Worm (Caenorhabditis elegans) whole organism, L1 larva: Measurements from ENCODE around the gene gfat-1.
A peak's percentile ranks its signal among the peaks of the same experiment; 100 is the strongest.

Experiments used
- C34B4.2 ChIP-seq: sonication (generic microtip); optimal IDR thresholded peaks from 2 replicates; lab custom pipeline; 2017; ENCODE audit warnings: mild to moderate bottlenecking, missing genetic modification characterization, missing compliant biosample characterization
- Y116A8C.19 ChIP-seq: sonication (generic microtip); optimal IDR thresholded peaks from 2 replicates; lab custom pipeline; 2016; ENCODE audit warnings: missing compliant biosample characterization, missing genetic modification characterization, borderline replicate concordance
- alr-1 ChIP-seq: fragments of 200-800 bp; sonication (Bioruptor generic); optimal IDR thresholded peaks from 2 replicates; lab custom pipeline; 2018; ENCODE audit warnings: borderline replicate concordance, mild to moderate bottlenecking, missing genetic modification characterization, missing compliant biosample characterization
- ama-1 ChIP-seq: fragments of 150-350 bp; optimal IDR thresholded peaks from 2 replicates; lab custom pipeline; 2014
- ceh-8 ChIP-seq: fragments of 200-800 bp; sonication (Bioruptor generic); optimal IDR thresholded peaks from 2 replicates; lab custom pipeline; 2018; ENCODE audit warnings: mild to moderate bottlenecking, missing genetic modification characterization, moderate library complexity, missing compliant biosample characterization
- ces-1 ChIP-seq: fragments of 150-350 bp; optimal IDR thresholded peaks from 2 replicates; lab custom pipeline; 2014; ENCODE audit warnings: missing biosample characterization, missing genetic modification reagents, missing genetic modification characterization
- dpl-1 ChIP-seq, 3 experiments: fragments of 150-350 bp in 2 of 3; sonication (generic microtip) in 1 of 3; optimal IDR thresholded peaks; 2 replicates each; lab custom pipeline; 2014 to 2017; ENCODE audit warnings: missing biosample characterization in 3 of 3, missing genetic modification characterization in 3 of 3, missing genetic modification reagents in 3 of 3
- efl-3 ChIP-seq: fragments of 200-800 bp; sonication (Bioruptor generic); optimal IDR thresholded peaks from 2 replicates; lab custom pipeline; 2018; ENCODE audit warnings: mild to moderate bottlenecking, missing genetic modification characterization, missing compliant biosample characterization
- elt-3 ChIP-seq, 6 experiments: fragments of 150-350 bp in 1 of 6; sonication (generic microtip); optimal IDR thresholded peaks; 2 replicates each; lab custom pipeline; 2017 to 2018; ENCODE audit warnings: missing biosample characterization in 6 of 6, missing genetic modification characterization in 6 of 6, inconsistent platforms in 1 of 6
- fkh-4 ChIP-seq: sonication (generic microtip); optimal IDR thresholded peaks from 2 replicates; lab custom pipeline; 2016; ENCODE audit warnings: missing compliant biosample characterization, missing genetic modification characterization, borderline replicate concordance
- hlh-4 ChIP-seq: sonication (generic microtip); optimal IDR thresholded peaks from 2 replicates; lab custom pipeline; 2016; ENCODE audit warnings: mild to moderate bottlenecking, missing genetic modification characterization, missing compliant biosample characterization
- hpl-2 ChIP-seq: fragments of 150-350 bp; optimal IDR thresholded peaks from 2 replicates; lab custom pipeline; 2014; ENCODE audit warnings: missing biosample characterization, missing genetic modification reagents, missing genetic modification characterization
- irx-1 ChIP-seq: sonication (generic microtip); optimal IDR thresholded peaks from 2 replicates; lab custom pipeline; 2016; ENCODE audit warnings: missing genetic modification characterization, missing compliant biosample characterization
- isw-1 ChIP-seq: fragments of 200-800 bp; sonication (Bioruptor generic); IDR thresholded peaks from 2 replicates; pipeline ENCODE4 v1.3.6; 2022; ENCODE audit warnings: missing genetic modification characterization, missing compliant biosample characterization
- jun-1 ChIP-seq: fragments of 150-350 bp; optimal IDR thresholded peaks from 2 replicates; lab custom pipeline; 2014; ENCODE audit warnings: missing biosample characterization, missing genetic modification reagents, missing genetic modification characterization
- lin-14 ChIP-seq: fragments of 200-800 bp; sonication (Bioruptor generic); optimal IDR thresholded peaks from 2 replicates; lab custom pipeline; 2018; ENCODE audit warnings: mild to moderate bottlenecking, missing genetic modification characterization, moderate library complexity, missing compliant biosample characterization
- lin-15B ChIP-seq: fragments of 150-350 bp; sonication (generic microtip); optimal IDR thresholded peaks from 3 replicates; lab custom pipeline; 2014; ENCODE audit warnings: missing biosample characterization, missing genetic modification characterization
- lin-39 ChIP-seq: fragments of 150-350 bp; optimal IDR thresholded peaks from 2 replicates; lab custom pipeline; 2014; ENCODE audit warnings: missing biosample characterization, missing genetic modification reagents, missing genetic modification characterization
- lir-3 ChIP-seq: sonication (generic microtip); optimal IDR thresholded peaks from 2 replicates; lab custom pipeline; 2016; ENCODE audit warnings: mild to moderate bottlenecking, missing genetic modification characterization, moderate library complexity, missing compliant biosample characterization; ENCODE audit not compliant: poor library complexity
- lsy-2 ChIP-seq, 2 experiments: fragments of 150-350 bp; optimal IDR thresholded peaks; 2 replicates each; lab custom pipeline; 2014; ENCODE audit warnings: missing biosample characterization in 2 of 2, missing genetic modification characterization in 2 of 2
- mdl-1 ChIP-seq, 2 experiments: fragments of 150-350 bp; optimal IDR thresholded peaks; 2 replicates each; lab custom pipeline; 2014 to 2017; ENCODE audit warnings: missing biosample characterization in 2 of 2, missing genetic modification characterization in 2 of 2, inconsistent platforms in 1 of 2
- mep-1 ChIP-seq: fragments of 150-350 bp; optimal IDR thresholded peaks from 2 replicates; lab custom pipeline; 2014; ENCODE audit warnings: missing biosample characterization, missing genetic modification characterization
- nhr-12 ChIP-seq: sonication (generic microtip); optimal IDR thresholded peaks from 2 replicates; lab custom pipeline; 2017; ENCODE audit warnings: missing biosample characterization, missing genetic modification characterization
- nhr-19 ChIP-seq: fragments of 200-800 bp; sonication (Bioruptor generic); conservative IDR thresholded peaks from 2 replicates; pipeline ENCODE4 v1.3.6; 2022; ENCODE audit warnings: missing genetic modification characterization, missing compliant biosample characterization
- nhr-20 ChIP-seq: sonication (generic microtip); optimal IDR thresholded peaks from 2 replicates; lab custom pipeline; 2016; ENCODE audit warnings: mild to moderate bottlenecking, missing genetic modification characterization, missing compliant biosample characterization
- nhr-237 ChIP-seq: fragments of 150-350 bp; optimal IDR thresholded peaks from 2 replicates; lab custom pipeline; 2014; ENCODE audit warnings: missing biosample characterization, missing genetic modification characterization
- nhr-47 ChIP-seq: sonication (generic microtip); optimal IDR thresholded peaks from 2 replicates; lab custom pipeline; 2016; ENCODE audit warnings: mild to moderate bottlenecking, missing genetic modification characterization, moderate library complexity, missing compliant biosample characterization
- nhr-77 ChIP-seq: fragments of 150-350 bp; optimal IDR thresholded peaks from 2 replicates; lab custom pipeline; 2014; ENCODE audit warnings: missing biosample characterization, missing genetic modification characterization
- nhr-90 ChIP-seq: sonication (generic microtip); optimal IDR thresholded peaks from 2 replicates; lab custom pipeline; 2016; ENCODE audit warnings: mild to moderate bottlenecking, missing genetic modification characterization, missing compliant biosample characterization; ENCODE audit not compliant: poor library complexity
- pag-3 ChIP-seq: sonication (generic microtip); optimal IDR thresholded peaks from 2 replicates; lab custom pipeline; 2017; ENCODE audit warnings: missing genetic modification characterization, mild to moderate bottlenecking, missing compliant biosample characterization, antibody characterized with exemption, borderline replicate concordance; ENCODE audit not compliant: insufficient read depth
- snpc-4 ChIP-seq: fragments of 150-350 bp; optimal IDR thresholded peaks from 2 replicates; lab custom pipeline; 2014; ENCODE audit warnings: missing biosample characterization, missing genetic modification characterization
- swsn-7 ChIP-seq: sonication (generic microtip); optimal IDR thresholded peaks from 2 replicates; lab custom pipeline; 2016; ENCODE audit warnings: missing genetic modification characterization, missing compliant biosample characterization
- tbx-2 ChIP-seq: sonication (generic microtip); optimal IDR thresholded peaks from 2 replicates; lab custom pipeline; 2016; ENCODE audit warnings: missing genetic modification characterization, missing compliant biosample characterization
- tlp-1 ChIP-seq: fragments of 150-350 bp; optimal IDR thresholded peaks from 2 replicates; lab custom pipeline; 2014; ENCODE audit warnings: missing biosample characterization, missing genetic modification characterization
- unc-30 ChIP-seq: sonication (generic microtip); optimal IDR thresholded peaks from 2 replicates; lab custom pipeline; 2017; ENCODE audit warnings: missing biosample characterization, missing genetic modification characterization
- unc-98 ChIP-seq: fragments of 200-800 bp; sonication (Bioruptor generic); IDR thresholded peaks from 2 replicates; pipeline ENCODE4 v1.3.6; 2022; ENCODE audit warnings: missing genetic modification characterization, missing compliant biosample characterization
- vab-15 ChIP-seq: sonication (generic microtip); optimal IDR thresholded peaks from 2 replicates; lab custom pipeline; 2017; ENCODE audit warnings: missing genotype, mild to moderate bottlenecking, missing genetic modification characterization, missing compliant biosample characterization
- xbp-1 ChIP-seq: sonication (generic microtip); optimal IDR thresholded peaks from 2 replicates; lab custom pipeline; 2016; ENCODE audit warnings: missing genetic modification characterization, missing compliant biosample characterization
- zip-4 ChIP-seq: fragments of 200-800 bp; sonication (Bioruptor generic); optimal IDR thresholded peaks from 2 replicates; lab custom pipeline; 2018; ENCODE audit warnings: mild to moderate bottlenecking, missing genetic modification characterization, moderate library complexity, missing compliant biosample characterization
- ztf-11 ChIP-seq, 2 experiments: sonication (generic microtip); optimal IDR thresholded peaks; 2 replicates each; lab custom pipeline; 2016 to 2017; ENCODE audit warnings: missing genetic modification characterization in 2 of 2, missing biosample characterization in 1 of 2, missing compliant biosample characterization in 1 of 2
- ztf-4 ChIP-seq: fragments of 150-350 bp; optimal IDR thresholded peaks from 2 replicates; lab custom pipeline; 2014; ENCODE audit warnings: missing biosample characterization, missing genetic modification characterization

Gene gfat-1

ce11 chrII:11547254-11547687 lies 47.9 kb downstream of the gfat-1 start, which contains the start of gene F54D5.7 (continued):
- TF ChIP-seq vab-15 (tag; lab: Kevin White, UChicago) (no peak), jun-1 (tag; lab: Kevin White, UChicago) (no peak), xbp-1 (peak; percentile 49), efl-3 (GFP tag; lab: Kevin White, UChicago) (no peak), tbx-2 (tag; lab: Kevin White, UChicago) (peak; percentile 11), nhr-20 (tag; lab: Kevin White, UChicago) (peak; percentile 61), unc-30 (tag; lab: Kevin White, UChicago) (no peak), ama-1 (lab: Kevin White, UChicago) (peak; percentile 99), lin-39 (tag; lab: Kevin White, UChicago) (no peak), ztf-4 (tag; lab: Kevin White, UChicago) (peak; percentile 56), dpl-1 (GFP tag; optimal IDR thresholded peaks at IDR 0.05; lab: Kevin White, UChicago) (peak; percentile 26 to 39 (median 38)), nhr-77 (tag; lab: Kevin White, UChicago) (no peak), mdl-1 (tag; optimal IDR thresholded peaks at IDR 0.05; lab: Kevin White, UChicago) (peak in 1 of 2 experiments; percentile 93), mep-1 (tag; lab: Kevin White, UChicago) (peak; percentile 92), unc-98 (GFP tag; lab: Robert Waterston, UW) (no peak), fkh-4 (tag; lab: Kevin White, UChicago) (no peak), elt-3 (tag; optimal IDR thresholded peaks at IDR 0.05; lab: Kevin White, UChicago) (peak in 2 of 6 experiments; percentile 23 to 75), nhr-237 (no peak), zip-4 (GFP tag; lab: Kevin White, UChicago) (peak; percentile 13), ztf-11 (tag; optimal IDR thresholded peaks at IDR 0.05; lab: Kevin White, UChicago) (peak in 1 of 2 experiments; percentile 37), tlp-1 (tag; lab: Kevin White, UChicago) (no peak), hlh-4 (tag; lab: Kevin White, UChicago) (no peak), swsn-7 (peak; percentile 67), nhr-12 (tag; lab: Kevin White, UChicago) (no peak), Y116A8C.19 (tag; lab: Kevin White, UChicago) (no peak), hpl-2 (GFP tag; lab: Kevin White, UChicago) (no peak), lin-15B (tag; lab: Kevin White, UChicago) (no peak), alr-1 (tag; lab: Kevin White, UChicago) (no peak), irx-1 (tag; lab: Kevin White, UChicago) (peak; percentile 30), nhr-19 (GFP tag; lab: Robert Waterston, UW) (peak; percentile 65), nhr-90 (tag; lab: Kevin White, UChicago) (peak; percentile 70), lin-14 (GFP tag; lab: Kevin White, UChicago) (peak; percentile 61), ceh-8 (GFP tag; lab: Kevin White, UChicago) (no peak), ces-1 (GFP tag; lab: Kevin White, UChicago) (no peak), lir-3 (tag; lab: Kevin White, UChicago) (peak; percentile 22)

- no peak for TF ChIP-seq unc-30 (tag; lab: Kevin White, UChicago)
- no peak for TF ChIP-seq snpc-4
- TF ChIP-seq nhr-237 = no peak
- TF ChIP-seq pag-3 = no peak
- TF ChIP-seq isw-1 = no peak
- no peak for TF ChIP-seq efl-3 (GFP tag; lab: Kevin White, UChicago)
- no peak for TF ChIP-seq C34B4.2
- no peak for TF ChIP-seq nhr-47 (tag; lab: Kevin White, UChicago)
- TF ChIP-seq lsy-2 (tag; optimal IDR thresholded peaks at IDR 0.05; lab: Kevin White, UChicago) = no peak
These were observed 49.3 kb downstream of the gfat-1 start for ce11 chrII:11545952-11546325.
